Fruit fly (Drosophila melanogaster): ENCODE data around the gene CG13606.

Gene CG13606

DNA sequence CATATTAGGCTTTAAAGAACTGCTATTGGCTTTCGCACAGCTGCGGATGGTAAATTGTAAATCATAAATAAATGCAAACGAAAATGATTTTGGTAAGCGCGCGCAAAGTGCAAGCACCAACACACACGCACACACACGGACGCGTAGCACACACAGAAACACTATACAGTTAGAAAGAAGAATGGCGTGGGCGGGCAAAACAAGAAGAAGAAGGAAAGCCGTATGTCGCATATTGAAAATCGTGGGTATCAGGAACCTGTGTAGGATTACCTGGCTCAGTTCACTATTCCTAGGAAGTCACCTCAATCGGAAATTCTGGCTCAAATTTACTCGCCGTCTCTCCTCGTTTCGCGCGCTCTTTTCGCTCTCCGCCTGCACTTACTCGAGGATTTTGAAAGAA is 48.4 kb downstream of the CG13606 start, which contains the start of gene cav (continued):
- TF ChIP-seq CG43689 (GFP tag; IDR thresholded peaks at IDR 0.05) (no peak), jumu (GFP tag; optimal IDR thresholded peaks at IDR 0.05) (no peak), CG8924 (tag; optimal IDR thresholded peaks at IDR 0.05) (no peak), CG32532 (GFP tag; IDR thresholded peaks at IDR 0.05) (no peak), kni (GFP tag; optimal IDR thresholded peaks at IDR 0.05) (no peak), az2 (GFP tag; optimal IDR thresholded peaks at IDR 0.05) (no peak), CG6854 (GFP tag; optimal IDR thresholded peaks at IDR 0.05) (no peak), tx (GFP tag; optimal IDR thresholded peaks at IDR 0.05) (no peak), wdn (GFP tag; IDR thresholded peaks at IDR 0.05) (no peak), Tbp (GFP tag; optimal IDR thresholded peaks at IDR 0.05) (no peak), pho (GFP tag; optimal IDR thresholded peaks at IDR 0.05) (no peak)

dm6 chr3R:24221334-24222302 is 49.2 kb downstream of the CG13606 start, which contains the start of gene twin:
twin (minus strand) TSS chr3R:24221965.
- TF ChIP-seq hth (optimal IDR thresholded peaks at IDR 0.05) (no peak), CG11695 (GFP tag; IDR thresholded peaks at IDR 0.05) (0 out of 3 replicates have a peak, but pooled peaks have one; percentile 31), CG15601 (tag; optimal IDR thresholded peaks at IDR 0.05) (peak; percentile 46), bsh (GFP tag; optimal IDR thresholded peaks at IDR 0.05) (peak in 1 of 2 experiments; percentile 43), dmrt11E (tag; optimal IDR thresholded peaks at IDR 0.05) (peak; percentile 26), CG13296 (GFP tag; optimal IDR thresholded peaks at IDR 0.05) (peak; percentile 6), CG34422 (GFP tag; IDR thresholded peaks at IDR 0.05) (peak; percentile 56; the same call in 2 of the 3 replicates), tio (GFP tag; optimal IDR thresholded peaks at IDR 0.05) (no peak), CG14710 (tag; optimal IDR thresholded peaks at IDR 0.05) (peak; percentile 70), fd3F (GFP tag; optimal IDR thresholded peaks at IDR 0.05) (peak; percentile 43), CG7928 (GFP tag; optimal IDR thresholded peaks at IDR 0.05) (peak; percentile 78), hkb (optimal IDR thresholded peaks at IDR 0.05) (peak; percentile 39), hkb (GFP tag; IDR thresholded peaks at IDR 0.05) (peak; percentile 59), Oaz (GFP tag; IDR thresholded peaks at IDR 0.05) (0 out of 2 replicates have a peak, but pooled peaks have one; percentile 40), vfl (GFP tag; optimal IDR thresholded peaks at IDR 0.05) (peak; percentile 59), ab (GFP tag; optimal IDR thresholded peaks at IDR 0.05) (no peak), H15 (GFP tag; IDR thresholded peaks at IDR 0.05) (peak; percentile 23; the same call in 1 of the 3 replicates), Aef1 (GFP tag; IDR thresholded peaks at IDR 0.05) (0 out of 3 replicates have a peak, but pooled peaks have one; percentile 23), disco-r (GFP tag; optimal IDR thresholded peaks at IDR 0.05) (no peak), vnd (GFP tag; IDR thresholded peaks at IDR 0.05; ENCODE audit: partially characterized antibody) (peak; percentile 65), CG15514 (GFP tag; optimal IDR thresholded peaks at IDR 0.05) (peak; percentile 67), CG15011 (GFP tag; optimal IDR thresholded peaks at IDR 0.05) (no peak), stc (GFP tag; IDR thresholded peaks at IDR 0.05) (no peak; the same call in 1 of the 2 replicates), CG1832 (GFP tag; optimal IDR thresholded peaks at IDR 0.05) (no peak), bcd (GFP tag; optimal IDR thresholded peaks at IDR 0.05) (peak; percentile 48), da (GFP tag; optimal IDR thresholded peaks at IDR 0.05) (peak; percentile 2), gsb (GFP tag; IDR thresholded peaks at IDR 0.05) (peak; percentile 56; the same call in 1 of the 2 replicates), Blimp-1 (GFP tag; optimal IDR thresholded peaks at IDR 0.05) (peak; percentile 58), chif (GFP tag; optimal IDR thresholded peaks at IDR 0.05) (peak; percentile 11 to 69), Awh (GFP tag; IDR thresholded peaks at IDR 0.05) (no peak), CG7987 (GFP tag; optimal IDR thresholded peaks at IDR 0.05) (no peak), otp (GFP tag; IDR thresholded peaks at IDR 0.05) (peak; percentile 63; the same call in 2 of the 3 replicates), dan (GFP tag; IDR thresholded peaks at IDR 0.05) (no peak), h (optimal IDR thresholded peaks at IDR 0.05) (no peak), CG9817 (tag; optimal IDR thresholded peaks at IDR 0.05) (peak; percentile 74), CG6791 (GFP tag; IDR thresholded peaks at IDR 0.05; ENCODE audit: partially characterized antibody) (peak; percentile 68), NC2α (GFP tag; optimal IDR thresholded peaks at IDR 0.05) (no peak)

Data from whole organism, embryonic.